Worm (Caenorhabditis elegans) whole organism, L1 larva: ENCODE results near the gene C45G9.6.

Source experiments
- C34B4.2 ChIP-seq: sonication (generic microtip); optimal IDR thresholded peaks from 2 replicates; lab custom pipeline; 2017; ENCODE audit warnings: mild to moderate bottlenecking, missing genetic modification characterization, missing compliant biosample characterization
- Y116A8C.19 ChIP-seq: sonication (generic microtip); optimal IDR thresholded peaks from 2 replicates; lab custom pipeline; 2016; ENCODE audit warnings: missing compliant biosample characterization, missing genetic modification characterization, borderline replicate concordance
- alr-1 ChIP-seq: fragments of 200-800 bp; sonication (Bioruptor generic); optimal IDR thresholded peaks from 2 replicates; lab custom pipeline; 2018; ENCODE audit warnings: borderline replicate concordance, mild to moderate bottlenecking, missing genetic modification characterization, missing compliant biosample characterization
- ceh-63 ChIP-seq: fragments of 200-800 bp; sonication (Bioruptor generic); optimal IDR thresholded peaks from 2 replicates; lab custom pipeline; 2018; ENCODE audit warnings: mild to moderate bottlenecking, missing genetic modification characterization, missing compliant biosample characterization
- ceh-8 ChIP-seq: fragments of 200-800 bp; sonication (Bioruptor generic); optimal IDR thresholded peaks from 2 replicates; lab custom pipeline; 2018; ENCODE audit warnings: mild to moderate bottlenecking, missing genetic modification characterization, moderate library complexity, missing compliant biosample characterization
- ceh-82 ChIP-seq, 3 experiments: fragments of 150-350 bp in 1 of 3; sonication (generic microtip) in 2 of 3; optimal IDR thresholded peaks; 2 replicates each; lab custom pipeline; 2014 to 2017; ENCODE audit warnings: missing biosample characterization in 3 of 3, missing genetic modification characterization in 3 of 3
- ceh-90 ChIP-seq: sonication (generic microtip); optimal IDR thresholded peaks from 2 replicates; lab custom pipeline; 2016; ENCODE audit warnings: missing genetic modification characterization, missing compliant biosample characterization
- efl-1 ChIP-seq, 4 experiments: fragments of 150-350 bp; optimal IDR thresholded peaks in 3 of 4; peaks in 1 of 4; 1 replicate in 1 of 4; 2 replicates in 3 of 4; lab custom pipeline; 2014; ENCODE audit warnings: missing biosample characterization in 2 of 4, missing genetic modification characterization in 2 of 4, missing genetic modification reagents in 2 of 4
- egl-13 ChIP-seq: sonication (generic microtip); optimal IDR thresholded peaks from 2 replicates; lab custom pipeline; 2016; ENCODE audit warnings: missing genotype, missing genetic modification reagents, missing genetic modification characterization, missing compliant biosample characterization
- elt-2 ChIP-seq: sonication (generic microtip); optimal IDR thresholded peaks from 2 replicates; lab custom pipeline; 2016; ENCODE audit warnings: missing genetic modification characterization, mild to moderate bottlenecking, inconsistent platforms, missing compliant biosample characterization, missing genetic modification reagents
- elt-3 ChIP-seq, 6 experiments: fragments of 150-350 bp in 1 of 6; sonication (generic microtip); optimal IDR thresholded peaks; 2 replicates each; lab custom pipeline; 2017 to 2018; ENCODE audit warnings: missing biosample characterization in 6 of 6, missing genetic modification characterization in 6 of 6, inconsistent platforms in 1 of 6
- ets-5 ChIP-seq: fragments of 200-800 bp; sonication (Bioruptor generic); IDR thresholded peaks from 2 replicates; pipeline ENCODE4 v1.3.6; 2022; ENCODE audit warnings: missing genetic modification characterization, missing compliant biosample characterization
- fkh-8 ChIP-seq: sonication (generic microtip); optimal IDR thresholded peaks from 2 replicates; lab custom pipeline; 2016; ENCODE audit warnings: mild to moderate bottlenecking, missing genetic modification characterization, missing compliant biosample characterization
- grh-1 ChIP-seq: fragments of 200-800 bp; sonication (Bioruptor generic); IDR thresholded peaks from 2 replicates; pipeline ENCODE4 v1.3.6; 2022; ENCODE audit warnings: missing genetic modification reagents, missing genetic modification characterization, missing compliant biosample characterization
- hlh-4 ChIP-seq: sonication (generic microtip); optimal IDR thresholded peaks from 2 replicates; lab custom pipeline; 2016; ENCODE audit warnings: mild to moderate bottlenecking, missing genetic modification characterization, missing compliant biosample characterization
- hpl-2 ChIP-seq: fragments of 150-350 bp; optimal IDR thresholded peaks from 2 replicates; lab custom pipeline; 2014; ENCODE audit warnings: missing biosample characterization, missing genetic modification reagents, missing genetic modification characterization
- isw-1 ChIP-seq: fragments of 200-800 bp; sonication (Bioruptor generic); IDR thresholded peaks from 2 replicates; pipeline ENCODE4 v1.3.6; 2022; ENCODE audit warnings: missing genetic modification characterization, missing compliant biosample characterization
- lin-35 ChIP-seq, 2 experiments: fragments of 150-350 bp; optimal IDR thresholded peaks; 2 replicates each; lab custom pipeline; 2014; ENCODE audit warnings: missing biosample characterization in 2 of 2, missing genetic modification characterization in 2 of 2, missing genetic modification reagents in 2 of 2
- lir-3 ChIP-seq: sonication (generic microtip); optimal IDR thresholded peaks from 2 replicates; lab custom pipeline; 2016; ENCODE audit warnings: mild to moderate bottlenecking, missing genetic modification characterization, moderate library complexity, missing compliant biosample characterization; ENCODE audit not compliant: poor library complexity
- lsy-2 ChIP-seq, 2 experiments: fragments of 150-350 bp; optimal IDR thresholded peaks; 2 replicates each; lab custom pipeline; 2014; ENCODE audit warnings: missing biosample characterization in 2 of 2, missing genetic modification characterization in 2 of 2
- mab-9 ChIP-seq: fragments of 200-800 bp; sonication (Bioruptor generic); IDR thresholded peaks from 2 replicates; pipeline ENCODE4 v1.3.6; 2022; ENCODE audit warnings: missing genetic modification reagents, missing genetic modification characterization, missing compliant biosample characterization
- mdl-1 ChIP-seq, 2 experiments: fragments of 150-350 bp; optimal IDR thresholded peaks; 2 replicates each; lab custom pipeline; 2014 to 2017; ENCODE audit warnings: missing biosample characterization in 2 of 2, missing genetic modification characterization in 2 of 2, inconsistent platforms in 1 of 2
- mef-2 ChIP-seq: fragments of 150-350 bp; optimal IDR thresholded peaks from 2 replicates; lab custom pipeline; 2014; ENCODE audit warnings: missing biosample characterization, missing genetic modification characterization
- mep-1 ChIP-seq: fragments of 150-350 bp; optimal IDR thresholded peaks from 2 replicates; lab custom pipeline; 2014; ENCODE audit warnings: missing biosample characterization, missing genetic modification characterization
- nhr-12 ChIP-seq: sonication (generic microtip); optimal IDR thresholded peaks from 2 replicates; lab custom pipeline; 2017; ENCODE audit warnings: missing biosample characterization, missing genetic modification characterization
- nhr-19 ChIP-seq: fragments of 200-800 bp; sonication (Bioruptor generic); conservative IDR thresholded peaks from 2 replicates; pipeline ENCODE4 v1.3.6; 2022; ENCODE audit warnings: missing genetic modification characterization, missing compliant biosample characterization
- nhr-47 ChIP-seq: sonication (generic microtip); optimal IDR thresholded peaks from 2 replicates; lab custom pipeline; 2016; ENCODE audit warnings: mild to moderate bottlenecking, missing genetic modification characterization, moderate library complexity, missing compliant biosample characterization
- nhr-76 ChIP-seq: sonication (generic microtip); optimal IDR thresholded peaks from 2 replicates; lab custom pipeline; 2017; ENCODE audit warnings: missing biosample characterization, missing genetic modification characterization
- nhr-77 ChIP-seq: fragments of 150-350 bp; optimal IDR thresholded peaks from 2 replicates; lab custom pipeline; 2014; ENCODE audit warnings: missing biosample characterization, missing genetic modification characterization
- nhr-85 ChIP-seq: sonication (generic microtip); peaks from one replicate; lab custom pipeline; 2016; ENCODE audit warnings: missing genetic modification characterization, inconsistent platforms, missing compliant biosample characterization
- pag-3 ChIP-seq: sonication (generic microtip); optimal IDR thresholded peaks from 2 replicates; lab custom pipeline; 2017; ENCODE audit warnings: missing genetic modification characterization, mild to moderate bottlenecking, missing compliant biosample characterization, antibody characterized with exemption, borderline replicate concordance; ENCODE audit not compliant: insufficient read depth
- rnt-1 ChIP-seq: sonication (generic microtip); optimal IDR thresholded peaks from 2 replicates; lab custom pipeline; 2016; ENCODE audit warnings: mild to moderate bottlenecking, missing genetic modification characterization, moderate library complexity, missing compliant biosample characterization
- snpc-4 ChIP-seq: fragments of 150-350 bp; optimal IDR thresholded peaks from 2 replicates; lab custom pipeline; 2014; ENCODE audit warnings: missing biosample characterization, missing genetic modification characterization
- snu-23 ChIP-seq: sonication (generic microtip); optimal IDR thresholded peaks from 2 replicates; lab custom pipeline; 2016; ENCODE audit warnings: missing genetic modification characterization, missing compliant biosample characterization
- sox-4 ChIP-seq: sonication (generic microtip); optimal IDR thresholded peaks from 2 replicates; lab custom pipeline; 2016; ENCODE audit warnings: missing genetic modification characterization, missing compliant biosample characterization
- swsn-7 ChIP-seq: sonication (generic microtip); optimal IDR thresholded peaks from 2 replicates; lab custom pipeline; 2016; ENCODE audit warnings: missing genetic modification characterization, missing compliant biosample characterization
- unc-30 ChIP-seq: sonication (generic microtip); optimal IDR thresholded peaks from 2 replicates; lab custom pipeline; 2017; ENCODE audit warnings: missing biosample characterization, missing genetic modification characterization
- unc-86 ChIP-seq: sonication (generic microtip); optimal IDR thresholded peaks from 2 replicates; lab custom pipeline; 2016; ENCODE audit warnings: missing genetic modification characterization, missing compliant biosample characterization
- zag-1 ChIP-seq: fragments of 150-350 bp; optimal IDR thresholded peaks from 2 replicates; lab custom pipeline; 2014; ENCODE audit warnings: missing biosample characterization, missing genetic modification characterization

The C45G9.6 gene

DNA sequence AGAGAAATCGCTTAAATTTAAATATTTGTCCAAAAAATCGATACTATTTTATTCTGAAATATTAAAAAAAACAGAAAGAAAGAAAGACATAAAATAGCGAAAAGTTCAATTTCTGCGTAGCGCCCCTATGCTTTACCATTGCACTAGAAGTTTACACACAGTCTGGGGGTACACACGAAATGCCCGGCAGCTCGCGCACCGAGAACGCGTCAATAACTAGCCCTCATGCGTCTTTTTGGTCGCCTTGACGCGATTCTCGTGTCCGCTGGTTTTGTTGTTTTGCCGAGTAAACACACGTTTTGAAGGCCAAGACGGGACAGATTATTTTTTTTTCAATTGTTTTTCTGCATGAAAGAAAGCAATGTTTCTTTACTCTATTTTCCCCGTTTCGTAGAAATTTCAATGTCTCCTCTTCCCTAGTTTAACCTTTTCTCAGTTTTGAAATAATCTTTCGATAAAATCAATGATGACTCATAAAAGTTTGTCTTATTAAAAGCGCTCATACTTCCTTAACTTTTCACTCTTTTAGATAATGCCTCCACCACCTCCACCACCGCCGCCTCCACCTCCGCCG, 18.1 kb upstream of the C45G9.6 start, which contains the start of gene wip-1 (continued):
- TF ChIP-seq nhr-19 (GFP tag; lab: Robert Waterston, UW) (peak; percentile 98), isw-1 (GFP tag; lab: Robert Waterston, UW) (peak; percentile 97), unc-86 (tag; lab: Kevin White, UChicago) (peak; percentile 97), nhr-77 (tag; lab: Kevin White, UChicago) (peak; percentile 97), egl-13 (peak; percentile 95), Y116A8C.19 (tag; lab: Kevin White, UChicago) (no peak), mep-1 (tag; lab: Kevin White, UChicago) (peak; percentile 99), hpl-2 (GFP tag; lab: Kevin White, UChicago) (peak; percentile 90), rnt-1 (tag; lab: Kevin White, UChicago) (peak; percentile 98), lsy-2 (tag; optimal IDR thresholded peaks at IDR 0.05; lab: Kevin White, UChicago) (peak; percentile 97), nhr-76 (tag; lab: Kevin White, UChicago) (peak; percentile 61), snpc-4 (tag; lab: Kevin White, UChicago) (peak; percentile 92), ceh-8 (GFP tag; lab: Kevin White, UChicago) (peak; percentile 95), mdl-1 (tag; optimal IDR thresholded peaks at IDR 0.05; lab: Kevin White, UChicago) (peak in 1 of 2 experiments; percentile 98), hlh-4 (tag; lab: Kevin White, UChicago) (no peak), lin-35 (GFP tag; optimal IDR thresholded peaks at IDR 0.05; lab: Kevin White, UChicago) (peak; percentile 95 to 96), ceh-90 (tag; lab: Kevin White, UChicago) (peak; percentile 56), sox-4 (peak; percentile 93), elt-2 (tag; lab: Kevin White, UChicago) (peak; percentile 91), snu-23 (GFP tag; lab: Kevin White, UChicago) (peak; percentile 99), mab-9 (GFP tag; lab: Robert Waterston, UW) (peak; percentile 89), ceh-63 (GFP tag; lab: Kevin White, UChicago) (no peak), ets-5 (GFP tag; lab: Robert Waterston, UW) (no peak), mef-2 (tag; lab: Kevin White, UChicago) (peak; percentile 92), elt-3 (tag; optimal IDR thresholded peaks at IDR 0.05; lab: Kevin White, UChicago) (peak in 5 of 6 experiments; percentile 48 to 96 (median 90)), nhr-12 (tag; lab: Kevin White, UChicago) (peak; percentile 11), lir-3 (tag; lab: Kevin White, UChicago) (peak; percentile 91), swsn-7 (peak; percentile 99), efl-1 (optimal IDR thresholded peaks at IDR 0.05; lab: Kevin White, UChicago) (peak; percentile 94 to 95), efl-1 (GFP tag; optimal IDR thresholded peaks at IDR 0.05 in 1 of 2; lab: Kevin White, UChicago) (peak; percentile 86 to 99), nhr-85 (peak; percentile 99), nhr-47 (peak; percentile 99), unc-30 (no peak), pag-3 (tag; lab: Kevin White, UChicago) (peak; percentile 44), ceh-82 (tag; optimal IDR thresholded peaks at IDR 0.05; lab: Kevin White, UChicago) (peak; percentile 96 to 99 (median 97)), fkh-8 (peak; percentile 98), grh-1 (GFP tag; lab: Robert Waterston, UW) (peak; percentile 97), zag-1 (tag; lab: Kevin White, UChicago) (peak; percentile 57), C34B4.2 (peak; percentile 34), alr-1 (tag; lab: Kevin White, UChicago) (no peak)
- TF ChIP-seq, all 84 proteins: peak for 72

DNA sequence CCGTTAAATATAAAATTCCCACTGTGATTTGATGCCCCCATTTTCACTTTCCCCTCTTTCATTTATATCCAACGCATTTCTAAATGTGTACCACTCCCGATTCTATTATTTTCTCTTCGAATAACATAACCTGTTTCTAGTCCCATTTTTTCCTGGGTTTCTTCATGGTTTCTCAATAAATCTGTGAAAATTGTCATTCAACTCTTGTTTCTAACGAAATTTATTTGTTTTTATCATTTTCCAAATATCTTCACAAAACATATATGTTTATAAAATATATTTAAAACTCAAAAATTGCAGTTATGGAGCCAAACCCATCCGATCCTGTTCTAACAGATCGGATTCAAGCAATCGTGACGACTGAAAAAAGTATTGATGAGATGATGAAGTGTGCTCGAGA, 15.3 kb upstream of the C45G9.6 start, which contains the start of gene mdt-11:
Gene mdt-11, plus strand, starts transcription at position 301 of the 400 bp plus-strand sequence.
- TF ChIP-seq rnt-1 (tag; lab: Kevin White, UChicago) (no peak), ets-5 (GFP tag; lab: Robert Waterston, UW) (no peak), mep-1 (tag; lab: Kevin White, UChicago) (no peak)
